Fruit fly (Drosophila melanogaster) whole organism, prepupa: Measurements from ENCODE around the gene CG32568.

Experiments
- Blimp-1 ChIP-seq: fragments of 200-800 bp; sonication (Bioruptor generic); optimal IDR thresholded peaks from 3 replicates; lab custom pipeline; 2017; ENCODE audit warnings: missing biosample characterization, missing genetic modification characterization, mild to moderate bottlenecking, moderate library complexity, missing genetic modification reagents
- CG10631 ChIP-seq: fragments of 200-800 bp; sonication (Bioruptor generic); optimal IDR thresholded peaks from 2 replicates; lab custom pipeline; 2016; ENCODE audit warnings: missing biosample characterization, missing genetic modification characterization
- CG10669 ChIP-seq: fragments of 200-800 bp; sonication (Bioruptor generic); optimal IDR thresholded peaks from 3 replicates; lab custom pipeline; 2018; ENCODE audit warnings: missing biosample characterization, mild to moderate bottlenecking, missing genetic modification characterization, moderate library complexity
- CG11762 ChIP-seq: fragments of 200-800 bp; sonication (Bioruptor generic); optimal IDR thresholded peaks from 3 replicates; lab custom pipeline; 2016; ENCODE audit warnings: missing biosample characterization, missing genetic modification characterization; ENCODE audit not compliant: insufficient read depth
- CG11902 ChIP-seq: fragments of 200-800 bp; sonication (Bioruptor generic); optimal IDR thresholded peaks from 3 replicates; lab custom pipeline; 2016; ENCODE audit warnings: missing biosample characterization, missing genetic modification characterization
- CG1621 ChIP-seq: fragments of 200-800 bp; sonication (Bioruptor generic); optimal IDR thresholded peaks from 3 replicates; lab custom pipeline; 2018; ENCODE audit warnings: missing biosample characterization, mild to moderate bottlenecking, missing genetic modification characterization
- CG32006 ChIP-seq: fragments of 200-800 bp; sonication (Bioruptor generic); optimal IDR thresholded peaks from 3 replicates; lab custom pipeline; 2017; ENCODE audit warnings: missing biosample characterization, mild to moderate bottlenecking, missing genetic modification characterization
- CG3919 ChIP-seq: fragments of 200-800 bp; sonication (Bioruptor generic); optimal IDR thresholded peaks from 3 replicates; lab custom pipeline; 2016; ENCODE audit warnings: missing biosample characterization, missing genetic modification characterization
- CG6163 ChIP-seq: fragments of 200-800 bp; sonication (Bioruptor generic); IDR thresholded peaks from 3 replicates; pipeline ENCODE4 v1.3.6; 2022; ENCODE audit warnings: missing biosample characterization, missing genetic modification characterization
- CG6276 ChIP-seq: fragments of 200-800 bp; sonication (Bioruptor generic); optimal IDR thresholded peaks from 2 replicates; lab custom pipeline; 2017; ENCODE audit warnings: missing biosample characterization, mild to moderate bottlenecking, missing genetic modification characterization
- CG6792 ChIP-seq: fragments of 200-800 bp; sonication (Bioruptor generic); optimal IDR thresholded peaks from 3 replicates; lab custom pipeline; 2016; ENCODE audit warnings: missing biosample characterization, missing genetic modification characterization
- CG6808 ChIP-seq: fragments of 200-800 bp; sonication (Bioruptor generic); optimal IDR thresholded peaks from 3 replicates; lab custom pipeline; 2017; ENCODE audit warnings: missing biosample characterization, missing genetic modification characterization, mild to moderate bottlenecking, moderate library complexity, missing genetic modification reagents
- CG6854 ChIP-seq: fragments of 200-800 bp; sonication (Bioruptor generic); optimal IDR thresholded peaks from 2 replicates; lab custom pipeline; 2017; ENCODE audit warnings: missing biosample characterization, mild to moderate bottlenecking, missing genetic modification characterization
- CG7368 ChIP-seq: fragments of 200-800 bp; sonication (Bioruptor generic); optimal IDR thresholded peaks from 3 replicates; lab custom pipeline; 2016; ENCODE audit warnings: missing biosample characterization, missing genetic modification characterization
- CG8632 ChIP-seq: fragments of 200-800 bp; sonication (Bioruptor generic); optimal IDR thresholded peaks from 3 replicates; lab custom pipeline; 2016; ENCODE audit warnings: missing biosample characterization, missing genetic modification characterization
- CG9139 ChIP-seq: fragments of 200-800 bp; sonication (Bioruptor generic); optimal IDR thresholded peaks from 3 replicates; lab custom pipeline; 2017; ENCODE audit warnings: missing biosample characterization, mild to moderate bottlenecking, missing genetic modification characterization
- Eip75B ChIP-seq: fragments of 200-800 bp; sonication (Bioruptor generic); optimal IDR thresholded peaks from 3 replicates; lab custom pipeline; 2016; ENCODE audit warnings: missing biosample characterization, missing genetic modification characterization
- Eip78C ChIP-seq: fragments of 200-800 bp; sonication (Bioruptor generic); peaks from one replicate; lab custom pipeline; 2016; ENCODE audit warnings: missing biosample characterization, missing genetic modification characterization
- Ets21C ChIP-seq: fragments of 200-800 bp; sonication (Bioruptor generic); optimal IDR thresholded peaks from 3 replicates; lab custom pipeline; 2016; ENCODE audit warnings: missing biosample characterization, missing genetic modification characterization
- Ets96B ChIP-seq: fragments of 200-800 bp; optimal IDR thresholded peaks from 2 replicates; lab custom pipeline; 2019; ENCODE audit warnings: missing biosample characterization, mild to moderate bottlenecking, missing genetic modification characterization, moderate library complexity
- Hr39 ChIP-seq: fragments of 200-800 bp; sonication (Bioruptor generic); optimal IDR thresholded peaks from 2 replicates; lab custom pipeline; 2016; ENCODE audit warnings: missing biosample characterization, missing genetic modification characterization
- Lpt ChIP-seq: fragments of 200-800 bp; sonication (Bioruptor generic); optimal IDR thresholded peaks from 3 replicates; lab custom pipeline; 2016; ENCODE audit warnings: missing biosample characterization, missing genetic modification characterization
- Met ChIP-seq: fragments of 200-800 bp; sonication (Bioruptor generic); optimal IDR thresholded peaks from 3 replicates; lab custom pipeline; 2016; ENCODE audit warnings: missing biosample characterization, missing genetic modification characterization
- OdsH ChIP-seq: fragments of 200-800 bp; sonication (Bioruptor generic); optimal IDR thresholded peaks from 3 replicates; lab custom pipeline; 2016; ENCODE audit warnings: missing biosample characterization, missing genetic modification characterization
- Sox102F ChIP-seq: fragments of 200-800 bp; sonication (Bioruptor generic); optimal IDR thresholded peaks from 2 replicates; lab custom pipeline; 2016; ENCODE audit warnings: missing biosample characterization, mild to moderate bottlenecking, missing genetic modification characterization
- Sox14 ChIP-seq: fragments of 200-800 bp; sonication (Bioruptor generic); optimal IDR thresholded peaks from 3 replicates; lab custom pipeline; 2016; ENCODE audit warnings: missing biosample characterization, missing genetic modification characterization
- achi ChIP-seq: fragments of 200-800 bp; sonication (Bioruptor generic); optimal IDR thresholded peaks from 3 replicates; lab custom pipeline; 2016; ENCODE audit warnings: missing biosample characterization, missing genetic modification characterization
- cyc ChIP-seq: fragments of 200-800 bp; sonication (Bioruptor generic); optimal IDR thresholded peaks from 3 replicates; lab custom pipeline; 2016; ENCODE audit warnings: missing biosample characterization, missing genetic modification characterization
- dsx ChIP-seq: fragments of 200-800 bp; optimal IDR thresholded peaks from 3 replicates; lab custom pipeline; 2019; ENCODE audit warnings: missing biosample characterization, mild to moderate bottlenecking, missing genetic modification characterization, moderate library complexity; ENCODE audit not compliant: poor library complexity, severe bottlenecking
- esn ChIP-seq: fragments of 200-800 bp; sonication (Bioruptor generic); optimal IDR thresholded peaks from 2 replicates; lab custom pipeline; 2016; ENCODE audit warnings: missing biosample characterization, mild to moderate bottlenecking, missing genetic modification characterization, moderate library complexity
- fd59A ChIP-seq: fragments of 200-800 bp; sonication (Bioruptor generic); optimal IDR thresholded peaks from 2 replicates; lab custom pipeline; 2017; ENCODE audit warnings: missing biosample characterization, mild to moderate bottlenecking, missing genetic modification characterization, missing genetic modification reagents
- fd85E ChIP-seq: fragments of 200-800 bp; sonication (Bioruptor generic); optimal IDR thresholded peaks from 3 replicates; lab custom pipeline; 2016; ENCODE audit warnings: missing biosample characterization, missing genetic modification characterization
- lz ChIP-seq: fragments of 200-800 bp; sonication (Bioruptor generic); optimal IDR thresholded peaks from 3 replicates; lab custom pipeline; 2016; ENCODE audit warnings: missing biosample characterization, missing genetic modification characterization
- pdm3 ChIP-seq: fragments of 200-800 bp; sonication (Bioruptor generic); optimal IDR thresholded peaks from 3 replicates; lab custom pipeline; 2016; ENCODE audit warnings: missing biosample characterization, missing genetic modification characterization
- spab ChIP-seq: fragments of 200-800 bp; sonication (Bioruptor generic); optimal IDR thresholded peaks from 2 replicates; lab custom pipeline; 2017; ENCODE audit warnings: missing biosample characterization, mild to moderate bottlenecking, missing genetic modification characterization, missing genetic modification reagents
- vri ChIP-seq: fragments of 200-800 bp; sonication (Bioruptor generic); optimal IDR thresholded peaks from 3 replicates; lab custom pipeline; 2016; ENCODE audit warnings: missing biosample characterization, mild to moderate bottlenecking, missing genetic modification characterization

CG32568 gene

dm6 chrX:16733244-16733643 lies 7.5 kb upstream of the CG32568 start:
- TF ChIP-seq fd85E (no peak), CG11902 (GFP tag; lab: Kevin White, UChicago) (no peak), Met (GFP tag; lab: Kevin White, UChicago) (no peak), achi (GFP tag; lab: Kevin White, UChicago) (no peak), CG3919 (GFP tag; lab: Kevin White, UChicago) (no peak), pdm3 (GFP tag; lab: Kevin White, UChicago) (no peak), Eip78C (no peak), CG6276 (GFP tag; lab: Kevin White, UChicago) (no peak), CG10631 (GFP tag; lab: Kevin White, UChicago) (no peak), Ets96B (tag; lab: Kevin White, UChicago) (no peak), spab (GFP tag; lab: Kevin White, UChicago) (no peak), OdsH (GFP tag; lab: Kevin White, UChicago) (no peak), dsx (GFP tag; lab: Kevin White, UChicago) (no peak)

dm6 chrX:16734647-16735046 lies 6.1 kb upstream of the CG32568 start, which contains the start of gene TwdlY:
Gene TwdlY, plus strand, starts transcription at chrX:16734947.
- no peak for TF ChIP-seq CG6854 (GFP tag; lab: Kevin White, UChicago)
- TF ChIP-seq Met (GFP tag; lab: Kevin White, UChicago), result no peak
- TF ChIP-seq fd59A (GFP tag; lab: Kevin White, UChicago), result no peak
- no peak for TF ChIP-seq lz
- no peak for TF ChIP-seq Hr39
- no peak for TF ChIP-seq CG32006 (GFP tag; lab: Kevin White, UChicago)
- TF ChIP-seq CG6276 (GFP tag; lab: Kevin White, UChicago), result no peak
- TF ChIP-seq CG6808 (GFP tag; lab: Kevin White, UChicago), result no peak
- TF ChIP-seq Sox14 (GFP tag; lab: Kevin White, UChicago), result no peak
- no peak for TF ChIP-seq cyc (GFP tag; lab: Kevin White, UChicago)
- TF ChIP-seq CG11762, result no peak
- no peak for TF ChIP-seq CG6792
- TF ChIP-seq esn, result no peak
- TF ChIP-seq Ets96B (tag; lab: Kevin White, UChicago), result no peak
- TF ChIP-seq Ets21C (GFP tag; lab: Kevin White, UChicago), result no peak
- no peak for TF ChIP-seq CG11902 (GFP tag; lab: Kevin White, UChicago)
- no peak for TF ChIP-seq Blimp-1 (GFP tag; lab: Kevin White, UChicago)
- no peak for TF ChIP-seq CG9139

dm6 chrX:16736180-16736579 lies 4.5 kb upstream of the CG32568 start:
- TF ChIP-seq CG7368 (GFP tag; lab: Kevin White, UChicago) (no peak), CG11902 (GFP tag; lab: Kevin White, UChicago) (no peak), CG6163 (GFP tag; lab: Robert Waterston, UW) (no peak), CG32006 (GFP tag; lab: Kevin White, UChicago) (no peak), dsx (GFP tag; lab: Kevin White, UChicago) (no peak), vri (GFP tag; lab: Kevin White, UChicago) (no peak), CG10631 (GFP tag; lab: Kevin White, UChicago) (no peak), CG9139 (no peak), Ets96B (tag; lab: Kevin White, UChicago) (no peak), Ets21C (GFP tag; lab: Kevin White, UChicago) (no peak), CG1621 (tag; lab: Kevin White, UChicago) (no peak), Lpt (GFP tag; lab: Kevin White, UChicago) (no peak), CG3919 (GFP tag; lab: Kevin White, UChicago) (no peak), Sox102F (GFP tag; lab: Kevin White, UChicago) (no peak), CG6792 (no peak), fd59A (GFP tag; lab: Kevin White, UChicago) (no peak), CG10669 (no peak)

- TF ChIP-seq Eip75B (GFP tag; lab: Kevin White, UChicago), result no peak
- TF ChIP-seq CG8632 (GFP tag; lab: Kevin White, UChicago), result no peak
- TF ChIP-seq, all 60 proteins: peak for 0
Measured at dm6 chrX:16737878-16738277, 2.8 kb upstream of the CG32568 start, which contains the start of gene TwdlZ. Gene TwdlZ, plus strand, starts transcription at chrX:16738178.
